Fruit fly (Drosophila melanogaster) whole organism, prepupa: ENCODE data around the gene CG45002.

Experiments used
- Blimp-1 ChIP-seq: fragments of 200-800 bp; sonication (Bioruptor generic); optimal IDR thresholded peaks from 3 replicates; lab custom pipeline; 2017; ENCODE audit warnings: missing biosample characterization, missing genetic modification characterization, mild to moderate bottlenecking, moderate library complexity, missing genetic modification reagents
- CG10631 ChIP-seq: fragments of 200-800 bp; sonication (Bioruptor generic); optimal IDR thresholded peaks from 2 replicates; lab custom pipeline; 2016; ENCODE audit warnings: missing biosample characterization, missing genetic modification characterization
- CG10669 ChIP-seq: fragments of 200-800 bp; sonication (Bioruptor generic); optimal IDR thresholded peaks from 3 replicates; lab custom pipeline; 2018; ENCODE audit warnings: missing biosample characterization, mild to moderate bottlenecking, missing genetic modification characterization, moderate library complexity
- CG11294 ChIP-seq: fragments of 200-800 bp; sonication (Bioruptor generic); IDR thresholded peaks from 2 replicates; pipeline ENCODE4 v1.3.6; 2022; ENCODE audit warnings: missing biosample characterization, missing genetic modification characterization
- CG11762 ChIP-seq: fragments of 200-800 bp; sonication (Bioruptor generic); optimal IDR thresholded peaks from 3 replicates; lab custom pipeline; 2016; ENCODE audit warnings: missing biosample characterization, missing genetic modification characterization; ENCODE audit not compliant: insufficient read depth
- CG11902 ChIP-seq: fragments of 200-800 bp; sonication (Bioruptor generic); optimal IDR thresholded peaks from 3 replicates; lab custom pipeline; 2016; ENCODE audit warnings: missing biosample characterization, missing genetic modification characterization
- CG15336 ChIP-seq: fragments of 200-800 bp; sonication (Bioruptor generic); IDR thresholded peaks from 2 replicates; pipeline ENCODE4 v1.3.6; 2022; ENCODE audit warnings: missing biosample characterization, missing genetic modification characterization
- CG32006 ChIP-seq: fragments of 200-800 bp; sonication (Bioruptor generic); optimal IDR thresholded peaks from 3 replicates; lab custom pipeline; 2017; ENCODE audit warnings: missing biosample characterization, mild to moderate bottlenecking, missing genetic modification characterization
- CG34406 ChIP-seq: fragments of 200-800 bp; sonication (Bioruptor generic); optimal IDR thresholded peaks from 3 replicates; lab custom pipeline; 2016; ENCODE audit warnings: missing biosample characterization, missing genetic modification characterization
- CG3919 ChIP-seq: fragments of 200-800 bp; sonication (Bioruptor generic); optimal IDR thresholded peaks from 3 replicates; lab custom pipeline; 2016; ENCODE audit warnings: missing biosample characterization, missing genetic modification characterization
- CG6163 ChIP-seq: fragments of 200-800 bp; sonication (Bioruptor generic); IDR thresholded peaks from 3 replicates; pipeline ENCODE4 v1.3.6; 2022; ENCODE audit warnings: missing biosample characterization, missing genetic modification characterization
- CG6276 ChIP-seq: fragments of 200-800 bp; sonication (Bioruptor generic); optimal IDR thresholded peaks from 2 replicates; lab custom pipeline; 2017; ENCODE audit warnings: missing biosample characterization, mild to moderate bottlenecking, missing genetic modification characterization
- CG6792 ChIP-seq: fragments of 200-800 bp; sonication (Bioruptor generic); optimal IDR thresholded peaks from 3 replicates; lab custom pipeline; 2016; ENCODE audit warnings: missing biosample characterization, missing genetic modification characterization
- CG6808 ChIP-seq: fragments of 200-800 bp; sonication (Bioruptor generic); optimal IDR thresholded peaks from 3 replicates; lab custom pipeline; 2017; ENCODE audit warnings: missing biosample characterization, missing genetic modification characterization, mild to moderate bottlenecking, moderate library complexity, missing genetic modification reagents
- CG7368 ChIP-seq: fragments of 200-800 bp; sonication (Bioruptor generic); optimal IDR thresholded peaks from 3 replicates; lab custom pipeline; 2016; ENCODE audit warnings: missing biosample characterization, missing genetic modification characterization
- CG8119 ChIP-seq: fragments of 200-800 bp; sonication (Bioruptor generic); IDR thresholded peaks from 3 replicates; pipeline ENCODE4 v1.3.6; 2022; ENCODE audit warnings: missing biosample characterization, missing genetic modification characterization
- CG8319 ChIP-seq: fragments of 200-800 bp; sonication (Bioruptor generic); optimal IDR thresholded peaks from 3 replicates; lab custom pipeline; 2016; ENCODE audit warnings: missing biosample characterization, missing genetic modification characterization
- CG8632 ChIP-seq: fragments of 200-800 bp; sonication (Bioruptor generic); optimal IDR thresholded peaks from 3 replicates; lab custom pipeline; 2016; ENCODE audit warnings: missing biosample characterization, missing genetic modification characterization
- CG9139 ChIP-seq: fragments of 200-800 bp; sonication (Bioruptor generic); optimal IDR thresholded peaks from 3 replicates; lab custom pipeline; 2017; ENCODE audit warnings: missing biosample characterization, mild to moderate bottlenecking, missing genetic modification characterization
- Eip75B ChIP-seq: fragments of 200-800 bp; sonication (Bioruptor generic); optimal IDR thresholded peaks from 3 replicates; lab custom pipeline; 2016; ENCODE audit warnings: missing biosample characterization, missing genetic modification characterization
- Eip78C ChIP-seq: fragments of 200-800 bp; sonication (Bioruptor generic); peaks from one replicate; lab custom pipeline; 2016; ENCODE audit warnings: missing biosample characterization, missing genetic modification characterization
- Eip93F ChIP-seq: fragments of 200-800 bp; sonication (Bioruptor generic); optimal IDR thresholded peaks from 2 replicates; lab custom pipeline; 2016; ENCODE audit warnings: missing biosample characterization, mild to moderate bottlenecking, missing genetic modification characterization
- Ets21C ChIP-seq: fragments of 200-800 bp; sonication (Bioruptor generic); optimal IDR thresholded peaks from 3 replicates; lab custom pipeline; 2016; ENCODE audit warnings: missing biosample characterization, missing genetic modification characterization
- Ets96B ChIP-seq: fragments of 200-800 bp; optimal IDR thresholded peaks from 2 replicates; lab custom pipeline; 2019; ENCODE audit warnings: missing biosample characterization, mild to moderate bottlenecking, missing genetic modification characterization, moderate library complexity
- Gug ChIP-seq: fragments of 200-800 bp; sonication (Bioruptor generic); IDR thresholded peaks from 2 replicates; pipeline ENCODE4 v1.3.6; 2022; ENCODE audit warnings: missing biosample characterization, missing genetic modification characterization
- Hr38 ChIP-seq: sonication (Bioruptor generic); optimal IDR thresholded peaks from 2 replicates; lab custom pipeline; 2016; ENCODE audit warnings: missing biosample characterization, missing genetic modification characterization
- Hr39 ChIP-seq: fragments of 200-800 bp; sonication (Bioruptor generic); optimal IDR thresholded peaks from 2 replicates; lab custom pipeline; 2016; ENCODE audit warnings: missing biosample characterization, missing genetic modification characterization
- Hr4 ChIP-seq: fragments of 200-800 bp; sonication (Bioruptor generic); optimal IDR thresholded peaks from 3 replicates; lab custom pipeline; 2016; ENCODE audit warnings: missing biosample characterization, missing genetic modification characterization
- Lpt ChIP-seq: fragments of 200-800 bp; sonication (Bioruptor generic); optimal IDR thresholded peaks from 3 replicates; lab custom pipeline; 2016; ENCODE audit warnings: missing biosample characterization, missing genetic modification characterization
- Met ChIP-seq: fragments of 200-800 bp; sonication (Bioruptor generic); optimal IDR thresholded peaks from 3 replicates; lab custom pipeline; 2016; ENCODE audit warnings: missing biosample characterization, missing genetic modification characterization
- OdsH ChIP-seq: fragments of 200-800 bp; sonication (Bioruptor generic); optimal IDR thresholded peaks from 3 replicates; lab custom pipeline; 2016; ENCODE audit warnings: missing biosample characterization, missing genetic modification characterization
- Smox ChIP-seq: fragments of 200-800 bp; sonication (Bioruptor generic); optimal IDR thresholded peaks from 3 replicates; lab custom pipeline; 2016; ENCODE audit warnings: missing biosample characterization, missing genetic modification characterization
- Sox102F ChIP-seq: fragments of 200-800 bp; sonication (Bioruptor generic); optimal IDR thresholded peaks from 2 replicates; lab custom pipeline; 2016; ENCODE audit warnings: missing biosample characterization, mild to moderate bottlenecking, missing genetic modification characterization
- Sox14 ChIP-seq: fragments of 200-800 bp; sonication (Bioruptor generic); optimal IDR thresholded peaks from 3 replicates; lab custom pipeline; 2016; ENCODE audit warnings: missing biosample characterization, missing genetic modification characterization
- acj6 ChIP-seq: fragments of 200-800 bp; sonication (Bioruptor generic); optimal IDR thresholded peaks from 3 replicates; lab custom pipeline; 2016; ENCODE audit warnings: missing biosample characterization, missing genetic modification characterization
- dac ChIP-seq: fragments of 200-800 bp; sonication (Bioruptor generic); optimal IDR thresholded peaks from 2 replicates; lab custom pipeline; 2017; ENCODE audit warnings: missing biosample characterization, mild to moderate bottlenecking, missing genetic modification characterization
- dsx ChIP-seq: fragments of 200-800 bp; optimal IDR thresholded peaks from 3 replicates; lab custom pipeline; 2019; ENCODE audit warnings: missing biosample characterization, mild to moderate bottlenecking, missing genetic modification characterization, moderate library complexity; ENCODE audit not compliant: poor library complexity, severe bottlenecking
- eg ChIP-seq: fragments of 200-800 bp; sonication (Bioruptor generic); IDR thresholded peaks from 3 replicates; pipeline ENCODE4 v1.3.6; 2022; ENCODE audit warnings: missing biosample characterization, missing genetic modification characterization
- esn ChIP-seq: fragments of 200-800 bp; sonication (Bioruptor generic); optimal IDR thresholded peaks from 2 replicates; lab custom pipeline; 2016; ENCODE audit warnings: missing biosample characterization, mild to moderate bottlenecking, missing genetic modification characterization, moderate library complexity
- fkh ChIP-seq: fragments of 200-800 bp; sonication (Bioruptor generic); optimal IDR thresholded peaks from 3 replicates; lab custom pipeline; 2017; ENCODE audit warnings: missing biosample characterization, mild to moderate bottlenecking, missing genetic modification characterization, moderate library complexity
- lz ChIP-seq: fragments of 200-800 bp; sonication (Bioruptor generic); optimal IDR thresholded peaks from 3 replicates; lab custom pipeline; 2016; ENCODE audit warnings: missing biosample characterization, missing genetic modification characterization
- net ChIP-seq: fragments of 200-800 bp; sonication (Bioruptor generic); optimal IDR thresholded peaks from 3 replicates; lab custom pipeline; 2016; ENCODE audit warnings: missing biosample characterization, missing genetic modification characterization
- pdm3 ChIP-seq: fragments of 200-800 bp; sonication (Bioruptor generic); optimal IDR thresholded peaks from 3 replicates; lab custom pipeline; 2016; ENCODE audit warnings: missing biosample characterization, missing genetic modification characterization
- salr ChIP-seq, 2 experiments: fragments of 200-800 bp; sonication (Bioruptor generic); optimal IDR thresholded peaks; 3 replicates each; lab custom pipeline; 2016 to 2018; ENCODE audit warnings: missing biosample characterization in 2 of 2, missing genetic modification characterization in 2 of 2, mild to moderate bottlenecking in 1 of 2
- spab ChIP-seq: fragments of 200-800 bp; sonication (Bioruptor generic); optimal IDR thresholded peaks from 2 replicates; lab custom pipeline; 2017; ENCODE audit warnings: missing biosample characterization, mild to moderate bottlenecking, missing genetic modification characterization, missing genetic modification reagents
- svp ChIP-seq: fragments of 200-800 bp; sonication (Bioruptor generic); peaks from one replicate; lab custom pipeline; 2016; ENCODE audit warnings: missing biosample characterization, missing genetic modification characterization
- topi ChIP-seq: fragments of 200-800 bp; sonication (Bioruptor generic); optimal IDR thresholded peaks from 3 replicates; lab custom pipeline; 2016; ENCODE audit warnings: missing biosample characterization, missing genetic modification characterization

Gene CG45002

DNA sequence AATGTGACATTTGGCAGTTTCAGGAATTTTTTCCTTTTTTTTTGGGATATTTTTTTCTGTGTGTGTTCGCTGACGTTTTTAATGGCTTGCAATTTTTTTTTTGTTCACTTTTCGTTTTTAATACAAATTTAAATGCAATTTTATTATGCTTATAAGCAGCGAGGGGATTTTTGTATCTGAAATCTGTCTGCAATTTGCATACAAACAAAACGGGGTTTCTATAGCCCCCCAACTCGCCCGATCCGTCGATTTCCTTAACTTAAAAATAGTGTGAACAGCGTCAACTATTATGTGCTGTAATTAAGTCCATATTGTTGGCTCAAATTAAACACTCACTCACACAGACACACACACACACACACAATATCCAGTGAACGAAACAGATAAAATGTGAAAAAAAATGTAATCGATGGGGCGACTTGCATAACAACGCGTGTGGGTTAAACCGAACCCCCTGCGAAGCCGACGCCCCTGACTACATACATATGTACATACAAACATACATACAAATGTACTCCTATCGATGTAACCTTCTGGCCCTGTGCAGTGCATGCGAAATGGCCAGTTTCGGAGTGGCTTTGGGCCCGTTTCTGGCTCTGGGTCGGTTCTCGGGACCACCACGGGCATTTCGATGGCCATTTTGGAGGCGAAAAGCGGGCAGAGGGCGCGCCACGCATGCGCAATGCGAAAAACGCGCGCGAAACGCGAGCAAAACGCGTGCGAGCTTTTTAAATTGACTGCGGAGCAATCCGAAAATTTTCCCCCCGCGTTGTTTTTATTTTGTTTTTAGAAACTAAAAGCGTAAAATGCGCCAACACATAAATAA, 134.3 kb downstream of the CG45002 start (continued):
- TF ChIP-seq CG8319 (no peak), dsx (GFP tag; lab: Kevin White, UChicago) (no peak), Lpt (no peak), CG32006 (GFP tag; lab: Kevin White, UChicago) (no peak), CG6792 (no peak), acj6 (no peak), Eip78C (GFP tag; lab: Kevin White, UChicago) (peak; percentile 75), Smox (peak; percentile 39), Hr39 (GFP tag; lab: Kevin White, UChicago) (peak; percentile 47), Gug (GFP tag; lab: Robert Waterston, UW) (no peak), Ets21C (GFP tag; lab: Kevin White, UChicago) (no peak), fkh (GFP tag; lab: Kevin White, UChicago) (no peak), CG34406 (GFP tag; lab: Kevin White, UChicago) (peak; percentile 22), CG3919 (GFP tag; lab: Kevin White, UChicago) (peak; percentile 23), CG6808 (no peak), Ets96B (tag; lab: Kevin White, UChicago) (peak; percentile 33), lz (peak; percentile 37), Hr38 (GFP tag; lab: Kevin White, UChicago) (no peak), CG6276 (no peak)

DNA sequence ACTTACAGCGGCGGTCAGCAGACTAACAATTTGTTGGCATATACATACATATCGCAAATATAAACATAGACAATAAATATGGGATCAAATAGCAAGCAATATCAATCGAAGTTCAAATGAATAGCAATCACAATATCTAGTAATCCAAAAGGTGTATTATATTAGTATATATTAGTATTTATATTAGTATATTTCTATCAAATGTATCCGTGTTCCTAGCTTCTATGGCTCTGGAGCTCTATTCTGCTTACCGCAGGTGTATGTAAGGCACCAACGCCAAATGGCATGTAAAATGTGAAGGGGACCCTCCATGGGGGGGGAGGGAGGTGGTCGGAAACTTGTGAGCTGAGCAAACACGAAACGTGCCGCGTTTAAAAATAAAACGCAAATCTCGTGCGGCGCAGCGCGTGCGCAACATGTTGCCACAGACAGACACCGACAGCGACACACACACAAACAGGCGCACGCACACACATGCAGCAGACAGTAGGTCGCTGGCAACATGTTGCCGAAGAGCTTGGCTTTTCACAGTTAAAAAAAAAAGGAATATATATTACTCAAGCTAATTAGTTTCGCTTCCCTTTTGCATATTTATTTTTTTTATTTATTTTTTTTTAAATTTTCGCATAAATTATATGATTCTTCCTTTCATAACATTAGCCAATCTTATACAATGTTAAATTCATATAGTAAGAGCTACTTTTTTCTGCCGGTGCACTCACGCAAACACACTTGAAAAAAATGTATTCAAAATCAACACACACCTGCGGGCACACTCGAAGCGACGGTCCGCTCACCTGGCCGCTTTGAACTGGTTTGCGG, 135.9 kb downstream of the CG45002 start:
- TF ChIP-seq CG9139 (GFP tag; lab: Kevin White, UChicago) (peak; percentile 43), CG7368 (GFP tag; lab: Kevin White, UChicago) (peak; percentile 40), dsx (GFP tag; lab: Kevin White, UChicago) (peak; percentile 85), Blimp-1 (GFP tag; lab: Kevin White, UChicago) (peak; percentile 56), Met (GFP tag; lab: Kevin White, UChicago) (peak; percentile 47), eg (GFP tag; lab: Robert Waterston, UW) (peak; percentile 84), Sox102F (GFP tag; lab: Kevin White, UChicago) (peak; percentile 36), CG11902 (GFP tag; lab: Kevin White, UChicago) (peak; percentile 37), lz (peak; percentile 59), CG8119 (GFP tag; lab: Robert Waterston, UW) (peak; percentile 84), svp (GFP tag; lab: Kevin White, UChicago) (peak; percentile 81), Smox (peak; percentile 46), esn (GFP tag; lab: Kevin White, UChicago) (peak; percentile 68), Lpt (peak; percentile 65), CG10631 (GFP tag; lab: Kevin White, UChicago) (peak; percentile 76), CG11294 (peak; percentile 70; the same call in 1 of the 2 replicates), Sox14 (peak; percentile 23), topi (GFP tag; lab: Kevin White, UChicago) (peak; percentile 59), pdm3 (peak; percentile 52), net (GFP tag; lab: Kevin White, UChicago) (peak; percentile 37), Eip93F (peak; percentile 18), CG6163 (peak; percentile 73), Hr4 (GFP tag; lab: Kevin White, UChicago) (peak; percentile 73), salr (GFP tag; optimal IDR thresholded peaks at IDR 0.05; lab: Kevin White, UChicago) (peak; percentile 37 to 64), CG11762 (GFP tag; lab: Kevin White, UChicago) (peak; percentile 52), CG8632 (GFP tag; lab: Kevin White, UChicago) (peak; percentile 63), acj6 (peak; percentile 75), Ets21C (GFP tag; lab: Kevin White, UChicago) (peak; percentile 38), OdsH (GFP tag; lab: Kevin White, UChicago) (peak; percentile 75), Eip75B (GFP tag; lab: Kevin White, UChicago) (peak; percentile 77), dac (GFP tag; lab: Kevin White, UChicago) (peak; percentile 33), spab (GFP tag; lab: Kevin White, UChicago) (peak; percentile 42), CG10669 (GFP tag; lab: Kevin White, UChicago) (peak; percentile 63), fkh (GFP tag; lab: Kevin White, UChicago) (peak; percentile 64), CG15336 (GFP tag; lab: Robert Waterston, UW) (peak; percentile 86), Eip78C (GFP tag; lab: Kevin White, UChicago) (peak; percentile 92)
